Fruit fly (Drosophila melanogaster) whole organism, adult: ENCODE results near the gene chrb.

Experiments
- CG11617 ChIP-seq: fragments of 200-800 bp; sonication (Bioruptor generic); optimal IDR thresholded peaks from 2 replicates; lab custom pipeline; 2017; ENCODE audit warnings: mild to moderate bottlenecking, missing biosample characterization, missing genetic modification reagents, missing genetic modification characterization
- CG12768 ChIP-seq: fragments of 200-800 bp; sonication (Bioruptor generic); optimal IDR thresholded peaks from 2 replicates; lab custom pipeline; 2017; ENCODE audit warnings: missing biosample characterization, missing genetic modification characterization, mild to moderate bottlenecking, moderate library complexity, missing genetic modification reagents
- CG14711 ChIP-seq: fragments of 200-800 bp; sonication (Bioruptor generic); optimal IDR thresholded peaks from 2 replicates; lab custom pipeline; 2018; ENCODE audit warnings: missing biosample characterization, mild to moderate bottlenecking, missing genetic modification characterization, moderate library complexity
- CG1620 ChIP-seq: fragments of 200-800 bp; sonication (Bioruptor generic); optimal IDR thresholded peaks from 2 replicates; lab custom pipeline; 2016; ENCODE audit warnings: missing biosample characterization, missing genetic modification characterization
- CG5204 ChIP-seq: fragments of 200-800 bp; sonication (Bioruptor generic); optimal IDR thresholded peaks from 2 replicates; lab custom pipeline; 2016; ENCODE audit warnings: missing biosample characterization, missing genetic modification characterization
- Clk ChIP-seq: fragments of 200-800 bp; sonication (Bioruptor generic); optimal IDR thresholded peaks from 2 replicates; lab custom pipeline; 2017; ENCODE audit warnings: missing biosample characterization, missing genetic modification characterization
- Mnt ChIP-seq: fragments of 200-800 bp; sonication (Bioruptor generic); optimal IDR thresholded peaks from 2 replicates; lab custom pipeline; 2016; ENCODE audit warnings: missing biosample characterization, mild to moderate bottlenecking, missing genetic modification characterization
- bab1 ChIP-seq: fragments of 200-800 bp; sonication (Bioruptor generic); optimal IDR thresholded peaks from 3 replicates; lab custom pipeline; 2019; ENCODE audit warnings: missing biosample characterization, mild to moderate bottlenecking, missing genetic modification characterization, moderate library complexity
- cic ChIP-seq: fragments of 200-800 bp; sonication (Bioruptor generic); optimal IDR thresholded peaks from 2 replicates; lab custom pipeline; 2017; ENCODE audit warnings: missing biosample characterization, mild to moderate bottlenecking, missing genetic modification characterization, moderate library complexity
- cnc ChIP-seq, 2 experiments: fragments of >200 bp; optimal IDR thresholded peaks; 2 replicates each; lab custom pipeline; 2017
- ovo ChIP-seq: fragments of 200-800 bp; sonication (Bioruptor generic); optimal IDR thresholded peaks from 2 replicates; lab custom pipeline; 2016; ENCODE audit warnings: missing biosample characterization, missing genetic modification characterization
- tj ChIP-seq: fragments of 200-800 bp; sonication (Bioruptor generic); optimal IDR thresholded peaks from 3 replicates; lab custom pipeline; 2017; ENCODE audit warnings: missing biosample characterization, mild to moderate bottlenecking, missing genetic modification characterization, moderate library complexity
- toe ChIP-seq: fragments of 200-800 bp; sonication (Bioruptor generic); optimal IDR thresholded peaks from 2 replicates; lab custom pipeline; 2016; ENCODE audit warnings: missing biosample characterization, missing genetic modification characterization

dm6 chr3L:11447022-11447728 is 40.2 kb upstream of the chrb start:
- TF ChIP-seq Mnt (GFP tag; lab: Kevin White, UChicago) (no peak), CG12768 (GFP tag; lab: Kevin White, UChicago) (no peak), CG11617 (GFP tag; lab: Kevin White, UChicago) (no peak), CG14711 (tag; lab: Kevin White, UChicago) (no peak), toe (no peak), cic (GFP tag; lab: Kevin White, UChicago) (no peak), ovo (GFP tag; lab: Kevin White, UChicago) (no peak), CG5204 (GFP tag; lab: Kevin White, UChicago) (no peak), bab1 (GFP tag; lab: Kevin White, UChicago) (no peak), CG1620 (GFP tag; lab: Kevin White, UChicago) (no peak), cnc (optimal IDR thresholded peaks at IDR 0.05; lab: Kevin White, UChicago) (no peak), tj (GFP tag; lab: Kevin White, UChicago) (no peak), Clk (GFP tag; lab: Kevin White, UChicago) (no peak)
